Fruit fly (Drosophila melanogaster) whole organism, embryonic: ENCODE results near the gene CG42812.
A peak's percentile ranks its signal among the peaks of the same experiment; 100 is the strongest.

Source experiments
- Adf1 ChIP-seq: fragments of 200-800 bp; sonication (Bioruptor generic); IDR thresholded peaks from 2 replicates; pipeline ENCODE4 v1.3.6; 2022; ENCODE audit warnings: missing biosample characterization, missing genetic modification characterization
- Bgb ChIP-seq: fragments of 200-800 bp; sonication (Bioruptor generic); IDR thresholded peaks from 2 replicates; pipeline ENCODE4 v1.3.6; 2022; ENCODE audit warnings: missing biosample characterization, missing genetic modification characterization; ENCODE audit not compliant: partially characterized antibody
- CG10979 ChIP-seq: fragments of 200-800 bp; sonication (Bioruptor generic); optimal IDR thresholded peaks from 2 replicates; lab custom pipeline; 2018; ENCODE audit warnings: missing biosample characterization, mild to moderate bottlenecking, missing genetic modification characterization, moderate library complexity
- CG12236 ChIP-seq: fragments of 200-800 bp; sonication (Bioruptor generic); optimal IDR thresholded peaks from 2 replicates; lab custom pipeline; 2016; ENCODE audit warnings: missing biosample characterization, missing genetic modification characterization
- CG1233 ChIP-seq: fragments of 200-800 bp; sonication (Bioruptor generic); optimal IDR thresholded peaks from 4 replicates; lab custom pipeline; 2018; ENCODE audit warnings: missing biosample characterization, mild to moderate bottlenecking, missing genetic modification characterization
- CG12659 ChIP-seq: fragments of 200-800 bp; sonication (Bioruptor generic); optimal IDR thresholded peaks from 3 replicates; lab custom pipeline; 2017; ENCODE audit warnings: mild to moderate bottlenecking, missing biosample characterization, missing genetic modification reagents, missing genetic modification characterization
- CG13287 ChIP-seq: fragments of 200-800 bp; sonication (Bioruptor generic); IDR thresholded peaks from 2 replicates; pipeline ENCODE4 v1.3.6; 2022; ENCODE audit warnings: missing biosample characterization, missing genetic modification characterization; ENCODE audit not compliant: partially characterized antibody
- CG18476 ChIP-seq: fragments of 200-800 bp; sonication (Bioruptor generic); optimal IDR thresholded peaks from 2 replicates; lab custom pipeline; 2016; ENCODE audit warnings: missing biosample characterization, mild to moderate bottlenecking, missing genetic modification characterization
- CG2116 ChIP-seq: fragments of 200-800 bp; sonication (Bioruptor generic); optimal IDR thresholded peaks from 3 replicates; lab custom pipeline; 2018; ENCODE audit warnings: missing biosample characterization, mild to moderate bottlenecking, missing genetic modification characterization
- CG2875 ChIP-seq: fragments of 200-800 bp; sonication (Bioruptor generic); optimal IDR thresholded peaks from 2 replicates; lab custom pipeline; 2017; ENCODE audit warnings: missing biosample characterization, mild to moderate bottlenecking, missing genetic modification characterization, missing genetic modification reagents
- CG3407 ChIP-seq: fragments of 200-800 bp; sonication (Bioruptor generic); optimal IDR thresholded peaks from 2 replicates; lab custom pipeline; 2018; ENCODE audit warnings: missing biosample characterization, mild to moderate bottlenecking, missing genetic modification characterization
- CG34376 ChIP-seq: fragments of 200-800 bp; sonication (Bioruptor generic); optimal IDR thresholded peaks from 2 replicates; lab custom pipeline; 2018; ENCODE audit warnings: missing biosample characterization, mild to moderate bottlenecking, missing genetic modification characterization
- CG5953 ChIP-seq: fragments of 200-800 bp; sonication (Bioruptor generic); IDR thresholded peaks from 2 replicates; pipeline ENCODE4 v1.3.6; 2022; ENCODE audit warnings: missing biosample characterization, missing genetic modification characterization
- CG6254 ChIP-seq: fragments of 200-800 bp; sonication (Bioruptor generic); optimal IDR thresholded peaks from 3 replicates; lab custom pipeline; 2017; ENCODE audit warnings: mild to moderate bottlenecking, missing biosample characterization, missing genetic modification reagents, missing genetic modification characterization
- CG6791 ChIP-seq: fragments of 200-800 bp; sonication (Bioruptor generic); IDR thresholded peaks from 3 replicates; pipeline ENCODE4 v1.3.6; 2022; ENCODE audit warnings: missing biosample characterization, missing genetic modification characterization; ENCODE audit not compliant: partially characterized antibody
- CG7839 ChIP-seq: fragments of 200-800 bp; sonication (Bioruptor generic); optimal IDR thresholded peaks from 3 replicates; lab custom pipeline; 2018; ENCODE audit warnings: missing biosample characterization, mild to moderate bottlenecking, missing genetic modification characterization, moderate library complexity
- CG7987 ChIP-seq: fragments of 200-800 bp; sonication (Bioruptor generic); optimal IDR thresholded peaks from 2 replicates; lab custom pipeline; 2018; ENCODE audit warnings: missing biosample characterization, mild to moderate bottlenecking, missing genetic modification characterization, moderate library complexity
- CG8765 ChIP-seq: fragments of 200-800 bp; sonication (Bioruptor generic); IDR thresholded peaks from 2 replicates; pipeline ENCODE4 v1.3.6; 2022; ENCODE audit warnings: missing biosample characterization, missing genetic modification characterization
- CG8924 ChIP-seq: fragments of 200-800 bp; optimal IDR thresholded peaks from 3 replicates; lab custom pipeline; 2019; ENCODE audit warnings: missing biosample characterization, mild to moderate bottlenecking, missing genetic modification characterization, moderate library complexity
- CG9215 ChIP-seq: fragments of 200-800 bp; sonication (Bioruptor generic); IDR thresholded peaks from 2 replicates; pipeline ENCODE4 v1.3.6; 2022; ENCODE audit warnings: missing biosample characterization, missing genetic modification characterization
- CG9797 ChIP-seq: fragments of 200-800 bp; sonication (Bioruptor generic); optimal IDR thresholded peaks from 3 replicates; lab custom pipeline; 2018; ENCODE audit warnings: missing biosample characterization, mild to moderate bottlenecking, missing genetic modification characterization
- CHES-1-like ChIP-seq: fragments of 200-800 bp; sonication (Bioruptor generic); optimal IDR thresholded peaks from 2 replicates; lab custom pipeline; 2016; ENCODE audit warnings: missing biosample characterization, missing genetic modification characterization
- CTCF ChIP-seq: fragments of 200-800 bp; sonication (Bioruptor generic); optimal IDR thresholded peaks from 2 replicates; lab custom pipeline; 2017; ENCODE audit warnings: missing biosample characterization, mild to moderate bottlenecking, missing genetic modification characterization, moderate library complexity
- Dp ChIP-seq: fragments of 200-800 bp; sonication (Bioruptor generic); optimal IDR thresholded peaks from 2 replicates; lab custom pipeline; 2018; ENCODE audit warnings: missing biosample characterization, mild to moderate bottlenecking, missing genetic modification characterization, moderate library complexity
- HLH3B ChIP-seq: fragments of 200-800 bp; sonication (Bioruptor generic); IDR thresholded peaks from 2 replicates; pipeline ENCODE4 v1.3.6; 2022; ENCODE audit warnings: missing biosample characterization, missing genetic modification characterization
- HLH4C ChIP-seq: fragments of 200-800 bp; sonication (Bioruptor generic); IDR thresholded peaks from 3 replicates; pipeline ENCODE4 v1.3.6; 2022; ENCODE audit warnings: missing biosample characterization, missing genetic modification characterization; ENCODE audit not compliant: partially characterized antibody
- HmgD ChIP-seq: fragments of 200-800 bp; sonication (Bioruptor generic); optimal IDR thresholded peaks from 3 replicates; lab custom pipeline; 2016; ENCODE audit warnings: missing biosample characterization, missing genetic modification characterization
- Hsf ChIP-seq: fragments of 200-800 bp; sonication (Bioruptor generic); optimal IDR thresholded peaks from 3 replicates; lab custom pipeline; 2016; ENCODE audit warnings: missing biosample characterization, missing genetic modification characterization
- Myb ChIP-seq: fragments of 200-800 bp; sonication (Bioruptor generic); optimal IDR thresholded peaks from 2 replicates; lab custom pipeline; 2016; ENCODE audit warnings: missing biosample characterization, missing genetic modification characterization
- NK7.1 ChIP-seq: fragments of 200-800 bp; sonication (Bioruptor generic); optimal IDR thresholded peaks from 3 replicates; lab custom pipeline; 2016; ENCODE audit warnings: missing biosample characterization, missing genetic modification characterization
- Opbp ChIP-seq: fragments of 200-800 bp; sonication (Bioruptor generic); IDR thresholded peaks from 3 replicates; pipeline ENCODE4 v1.3.6; 2022; ENCODE audit warnings: missing biosample characterization, missing genetic modification characterization; ENCODE audit not compliant: partially characterized antibody
- Poxn ChIP-seq: fragments of 200-800 bp; sonication (Bioruptor generic); IDR thresholded peaks from 2 replicates; pipeline ENCODE4 v1.3.6; 2022; ENCODE audit warnings: missing biosample characterization, missing genetic modification characterization
- Scr ChIP-seq: fragments of 200-800 bp; sonication (Bioruptor generic); IDR thresholded peaks from 2 replicates; pipeline ENCODE4 v1.3.6; 2022; ENCODE audit warnings: missing biosample characterization, missing genetic modification characterization; ENCODE audit not compliant: partially characterized antibody
- Sry-β ChIP-seq: fragments of 200-800 bp; sonication (Bioruptor generic); optimal IDR thresholded peaks from 2 replicates; lab custom pipeline; 2018; ENCODE audit warnings: missing biosample characterization, mild to moderate bottlenecking, missing genetic modification characterization, moderate library complexity
- TFAM ChIP-seq: fragments of 200-800 bp; sonication (Bioruptor generic); optimal IDR thresholded peaks from 2 replicates; lab custom pipeline; 2017; ENCODE audit warnings: missing biosample characterization, missing genetic modification characterization, inconsistent platforms
- bowl ChIP-seq: fragments of 200-800 bp; sonication (Bioruptor generic); IDR thresholded peaks from 2 replicates; pipeline ENCODE4 v1.3.6; 2022; ENCODE audit warnings: missing biosample characterization, missing genetic modification characterization
- chinmo ChIP-seq: fragments of 200-800 bp; sonication (Bioruptor generic); IDR thresholded peaks from 4 replicates; pipeline ENCODE4 v1.3.6; 2022; ENCODE audit warnings: missing biosample characterization, missing genetic modification characterization; ENCODE audit not compliant: partially characterized antibody
- ci ChIP-seq: fragments of 200-800 bp; sonication (Bioruptor generic); IDR thresholded peaks from 3 replicates; pipeline ENCODE4 v1.3.6; 2022; ENCODE audit warnings: missing biosample characterization, missing genetic modification characterization
- gcm2 ChIP-seq: fragments of 200-800 bp; sonication (Bioruptor generic); optimal IDR thresholded peaks from 2 replicates; lab custom pipeline; 2016; ENCODE audit warnings: missing biosample characterization, missing genetic modification characterization
- lbe ChIP-seq: fragments of 200-800 bp; sonication (Bioruptor generic); optimal IDR thresholded peaks from 2 replicates; lab custom pipeline; 2016; ENCODE audit warnings: missing biosample characterization, mild to moderate bottlenecking, missing genetic modification characterization
- luna ChIP-seq: fragments of 200-800 bp; sonication (Bioruptor generic); optimal IDR thresholded peaks from 2 replicates; lab custom pipeline; 2016; ENCODE audit warnings: missing biosample characterization, missing genetic modification characterization
- mirr ChIP-seq: fragments of 200-800 bp; sonication (Bioruptor generic); optimal IDR thresholded peaks from 3 replicates; lab custom pipeline; 2018; ENCODE audit warnings: missing biosample characterization, mild to moderate bottlenecking, missing genetic modification characterization
- peb ChIP-seq: fragments of 200-800 bp; sonication (Bioruptor generic); IDR thresholded peaks from 2 replicates; pipeline ENCODE4 v1.3.6; 2022; ENCODE audit warnings: missing biosample characterization, missing genetic modification characterization
- phol ChIP-seq: fragments of 200-800 bp; sonication (Bioruptor generic); optimal IDR thresholded peaks from 3 replicates; lab custom pipeline; 2018; ENCODE audit warnings: missing biosample characterization, mild to moderate bottlenecking, missing genetic modification characterization, moderate library complexity
- pita ChIP-seq: fragments of 200-800 bp; sonication (Bioruptor generic); optimal IDR thresholded peaks from 2 replicates; lab custom pipeline; 2017; ENCODE audit warnings: missing biosample characterization, mild to moderate bottlenecking, missing genetic modification characterization
- salm ChIP-seq: fragments of 200-800 bp; sonication (Bioruptor generic); optimal IDR thresholded peaks from 2 replicates; lab custom pipeline; 2018; ENCODE audit warnings: missing biosample characterization, mild to moderate bottlenecking, missing genetic modification characterization
- sens ChIP-seq: fragments of 200-800 bp; sonication (Bioruptor generic); peaks from one replicate; lab custom pipeline; 2016; ENCODE audit warnings: missing biosample characterization, missing genetic modification characterization
- seq ChIP-seq: fragments of 200-800 bp; sonication (Bioruptor generic); IDR thresholded peaks from 2 replicates; pipeline ENCODE4 v1.3.6; 2022; ENCODE audit warnings: missing biosample characterization, missing genetic modification characterization
- trem ChIP-seq: fragments of 200-800 bp; optimal IDR thresholded peaks from 3 replicates; lab custom pipeline; 2019; ENCODE audit warnings: missing biosample characterization, mild to moderate bottlenecking, missing genetic modification characterization, moderate library complexity
- zen ChIP-seq: fragments of 200-800 bp; sonication (Bioruptor generic); optimal IDR thresholded peaks from 3 replicates; lab custom pipeline; 2018; ENCODE audit warnings: missing biosample characterization, mild to moderate bottlenecking, missing genetic modification characterization, moderate library complexity
- zfh1 ChIP-seq: fragments of 200-800 bp; sonication (Bioruptor generic); IDR thresholded peaks from 3 replicates; pipeline ENCODE4 v1.3.6; 2022; ENCODE audit warnings: missing biosample characterization, missing genetic modification characterization

Gene CG42812

DNA sequence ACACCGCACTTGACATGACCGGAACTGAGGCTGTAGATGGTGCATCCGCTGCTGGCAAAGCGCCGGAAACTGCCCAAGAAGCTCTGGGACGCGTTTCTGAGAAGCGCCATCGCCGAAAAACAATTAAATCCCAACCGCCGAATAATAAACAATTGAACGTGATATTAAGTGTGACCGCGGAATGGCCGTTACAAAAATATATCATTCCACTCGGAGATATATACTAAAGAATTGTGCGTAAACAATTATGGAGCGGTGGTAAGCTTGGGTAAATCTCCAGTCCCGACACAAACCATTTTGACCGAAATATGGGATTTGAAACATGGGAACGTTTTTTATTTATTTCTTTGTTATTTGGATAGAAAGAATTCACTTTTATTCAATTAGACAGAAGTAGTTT lies 8.0 kb downstream of the CG42812 start, which contains the start of gene CG18528 (continued):
- TF ChIP-seq bowl (GFP tag; lab: Robert Waterston, UW), result no peak
- no peak for TF ChIP-seq CG2875 (GFP tag; lab: Kevin White, UChicago)
- peak; percentile 50 for TF ChIP-seq HmgD (GFP tag; lab: Kevin White, UChicago)
- TF ChIP-seq TFAM (GFP tag; lab: Kevin White, UChicago), result no peak
- TF ChIP-seq zfh1, result peak; percentile 31; the same call in 1 of the 3 replicates
- peak; percentile 62 for TF ChIP-seq CTCF
- no peak for TF ChIP-seq CG18476 (GFP tag; lab: Kevin White, UChicago)
- TF ChIP-seq Dp (GFP tag; lab: Kevin White, UChicago), result peak; percentile 61
- no peak for TF ChIP-seq CG9215
- TF ChIP-seq CG12236 (GFP tag; lab: Kevin White, UChicago), result peak; percentile 3
- TF ChIP-seq peb (GFP tag; lab: Robert Waterston, UW), result no peak
- TF ChIP-seq pita, result peak; percentile 87
- no peak for TF ChIP-seq chinmo (GFP tag; lab: Robert Waterston, UW)
- peak; percentile 39 for TF ChIP-seq CG12659 (GFP tag; lab: Kevin White, UChicago)
- TF ChIP-seq trem (tag; lab: Kevin White, UChicago), result peak; percentile 49
- no peak for TF ChIP-seq CG6254 (GFP tag; lab: Kevin White, UChicago)
- TF ChIP-seq CG7987 (GFP tag; lab: Kevin White, UChicago), result no peak
- TF ChIP-seq Opbp (GFP tag; lab: Robert Waterston, UW), result peak; percentile 34; the same call in 1 of the 3 replicates
- TF ChIP-seq sens (GFP tag; lab: Kevin White, UChicago), result peak; percentile 73
- no peak for TF ChIP-seq HLH3B (GFP tag; lab: Robert Waterston, UW)
- TF ChIP-seq HLH4C (GFP tag; lab: Robert Waterston, UW), result no peak
- TF ChIP-seq CG3407 (GFP tag; lab: Kevin White, UChicago), result no peak
- peak; percentile 11; the same call in 1 of the 2 replicates for TF ChIP-seq seq
- TF ChIP-seq CG6791 (GFP tag; lab: Robert Waterston, UW), result no peak; the same call in 2 of the 3 replicates
- TF ChIP-seq Bgb (GFP tag; lab: Robert Waterston, UW), result no peak; the same call in 1 of the 2 replicates
- no peak for TF ChIP-seq Hsf (GFP tag; lab: Kevin White, UChicago)
- no peak for TF ChIP-seq salm (tag; lab: Kevin White, UChicago)
- TF ChIP-seq Myb, result peak; percentile 97
- TF ChIP-seq Poxn (GFP tag; lab: Robert Waterston, UW), result no peak
- TF ChIP-seq ci (GFP tag; lab: Robert Waterston, UW), result peak; percentile 33; the same call in 1 of the 3 replicates
- TF ChIP-seq CG9797 (GFP tag; lab: Kevin White, UChicago), result peak; percentile 82
- peak; percentile 71 for TF ChIP-seq zen (tag; lab: Kevin White, UChicago)
- no peak for TF ChIP-seq Sry-β (GFP tag; lab: Kevin White, UChicago)
- no peak for TF ChIP-seq lbe (GFP tag; lab: Kevin White, UChicago)
- TF ChIP-seq CG8924 (tag; lab: Kevin White, UChicago), result peak; percentile 24
- TF ChIP-seq Scr (GFP tag; lab: Robert Waterston, UW), result peak; percentile 31
- no peak for TF ChIP-seq NK7.1
- TF ChIP-seq gcm2 (GFP tag; lab: Kevin White, UChicago), result no peak
- TF ChIP-seq luna, result no peak
- peak; percentile 52 for TF ChIP-seq CG2116
- no peak for TF ChIP-seq CG10979 (tag; lab: Kevin White, UChicago)
- TF ChIP-seq CG8765 (GFP tag; lab: Robert Waterston, UW), result no peak
- no peak for TF ChIP-seq Adf1
- TF ChIP-seq CG34376 (GFP tag; lab: Kevin White, UChicago), result no peak
- TF ChIP-seq mirr (GFP tag; lab: Kevin White, UChicago), result no peak
- peak; percentile 39 for TF ChIP-seq CHES-1-like
- TF ChIP-seq CG1233 (GFP tag; lab: Kevin White, UChicago), result no peak
- no peak for TF ChIP-seq CG5953 (GFP tag; lab: Robert Waterston, UW)
- no peak for TF ChIP-seq CG7839 (tag; lab: Kevin White, UChicago)
- peak; percentile 52; the same call in 1 of the 2 replicates for TF ChIP-seq CG13287
- peak; percentile 47 for TF ChIP-seq phol (tag; lab: Kevin White, UChicago)
